Fruit fly (Drosophila melanogaster) whole organism, wandering third instar larva: Measurements from ENCODE around the gene CG5282.

Experiments
- Abd-B ChIP-seq: fragments of >200 bp; optimal IDR thresholded peaks from 2 replicates; lab custom pipeline; 2017; ENCODE audit warnings: missing biosample characterization, missing genetic modification characterization
- CG32264 ChIP-seq: fragments of 200-800 bp; sonication (Bioruptor generic); optimal IDR thresholded peaks from 2 replicates; lab custom pipeline; 2016; ENCODE audit warnings: missing biosample characterization, missing genetic modification characterization
- CG9705 ChIP-seq: fragments of 200-800 bp; sonication (Bioruptor generic); optimal IDR thresholded peaks from 2 replicates; lab custom pipeline; 2018; ENCODE audit warnings: missing biosample characterization, mild to moderate bottlenecking, missing genetic modification characterization
- CrebA ChIP-seq: fragments of 200-800 bp; sonication (Bioruptor generic); optimal IDR thresholded peaks from 2 replicates; lab custom pipeline; 2016; ENCODE audit warnings: missing biosample characterization, mild to moderate bottlenecking, missing genetic modification characterization, borderline replicate concordance
- Dfd ChIP-seq: fragments of >200 bp; optimal IDR thresholded peaks from 2 replicates; lab custom pipeline; 2017; ENCODE audit warnings: missing biosample characterization, missing genetic modification characterization
- GATAd ChIP-seq: sonication (Bioruptor generic); optimal IDR thresholded peaks from 2 replicates; lab custom pipeline; 2016; ENCODE audit warnings: missing biosample characterization, missing genetic modification characterization
- HLH106 ChIP-seq: fragments of 200-800 bp; optimal IDR thresholded peaks from 3 replicates; lab custom pipeline; 2019; ENCODE audit warnings: missing biosample characterization, mild to moderate bottlenecking, missing genetic modification characterization, moderate library complexity
- Hnf4 ChIP-seq: fragments of 200-800 bp; sonication (Bioruptor generic); optimal IDR thresholded peaks from 2 replicates; lab custom pipeline; 2016; ENCODE audit warnings: missing biosample characterization, mild to moderate bottlenecking, missing genetic modification characterization
- Hr78 ChIP-seq: fragments of >200 bp; optimal IDR thresholded peaks from 2 replicates; lab custom pipeline; 2017; ENCODE audit warnings: missing biosample characterization, missing genetic modification characterization
- Hr83 ChIP-seq: fragments of 200-300 bp; sonication (Bioruptor generic); optimal IDR thresholded peaks from 2 replicates; lab custom pipeline; 2016; ENCODE audit warnings: missing biosample characterization, mild to moderate bottlenecking, missing genetic modification characterization, moderate library complexity; ENCODE audit not compliant: poor library complexity, severe bottlenecking
- Jra ChIP-seq: sonication (Bioruptor generic); optimal IDR thresholded peaks from 2 replicates; lab custom pipeline; 2016; ENCODE audit warnings: missing biosample characterization, missing genetic modification characterization
- Mio ChIP-seq: sonication (Bioruptor generic); optimal IDR thresholded peaks from 2 replicates; lab custom pipeline; 2016; ENCODE audit warnings: missing biosample characterization, missing genetic modification characterization
- OdsH ChIP-seq: fragments of 200-800 bp; sonication (Bioruptor generic); optimal IDR thresholded peaks from 2 replicates; lab custom pipeline; 2016; ENCODE audit warnings: missing biosample characterization, mild to moderate bottlenecking, missing genetic modification characterization
- Rel ChIP-seq, 2 experiments: fragments of 200-800 bp; sonication (Bioruptor generic) in 1 of 2; optimal IDR thresholded peaks; 2 replicates in 1 of 2; 3 replicates in 1 of 2; lab custom pipeline; 2016 to 2019; ENCODE audit warnings: mild to moderate bottlenecking in 2 of 2, missing biosample characterization in 2 of 2, missing genetic modification characterization in 2 of 2, moderate library complexity in 1 of 2
- Sp1 ChIP-seq: fragments of 200-800 bp; sonication (Bioruptor generic); optimal IDR thresholded peaks from 3 replicates; lab custom pipeline; 2019; ENCODE audit warnings: missing biosample characterization, mild to moderate bottlenecking, missing genetic modification characterization, moderate library complexity
- Vsx2 ChIP-seq: fragments of 200-300, 225-300 bp; sonication (Bioruptor generic); optimal IDR thresholded peaks from 2 replicates; lab custom pipeline; 2018; ENCODE audit warnings: missing biosample characterization, missing genetic modification characterization; ENCODE audit not compliant: partially characterized antibody
- br ChIP-seq: fragments of 200-800 bp; sonication (Bioruptor generic); optimal IDR thresholded peaks from 2 replicates; lab custom pipeline; 2016; ENCODE audit warnings: missing biosample characterization, missing genetic modification characterization
- brk ChIP-seq: fragments of 200-800 bp; sonication (Bioruptor generic); optimal IDR thresholded peaks from 2 replicates; lab custom pipeline; 2016; ENCODE audit warnings: missing biosample characterization, mild to moderate bottlenecking, missing genetic modification characterization
- dl ChIP-seq, 2 experiments: fragments of 175-275, 200-275 bp in 1 of 2; fragments of 200-275 bp in 1 of 2; sonication (Bioruptor generic); optimal IDR thresholded peaks; lab custom pipeline; 2018; ENCODE audit warnings: mild to moderate bottlenecking in 2 of 2, missing biosample characterization in 2 of 2, missing genetic modification characterization in 2 of 2, moderate library complexity in 2 of 2; ENCODE audit not compliant: partially characterized antibody in 2 of 2, insufficient read depth in 1 of 2
- dmrt93B ChIP-seq: fragments of 200-800 bp; sonication (Bioruptor generic); optimal IDR thresholded peaks from 2 replicates; lab custom pipeline; 2018; ENCODE audit warnings: missing biosample characterization, mild to moderate bottlenecking, missing genetic modification characterization
- dsf ChIP-seq: sonication (Bioruptor generic); optimal IDR thresholded peaks from 2 replicates; lab custom pipeline; 2016; ENCODE audit warnings: missing biosample characterization, missing genetic modification characterization, borderline replicate concordance
- ey ChIP-seq: fragments of 200-800 bp; sonication (Bioruptor generic); optimal IDR thresholded peaks from 2 replicates; lab custom pipeline; 2016; ENCODE audit warnings: missing biosample characterization, missing genetic modification characterization
- foxo ChIP-seq, 2 experiments: fragments of 200-800 bp; sonication (Bioruptor generic); optimal IDR thresholded peaks; 2 replicates in 1 of 2; 3 replicates in 1 of 2; lab custom pipeline; 2016 to 2017; ENCODE audit warnings: missing biosample characterization in 2 of 2, missing genetic modification characterization in 2 of 2
- fru ChIP-seq: fragments of 200-800 bp; sonication (Bioruptor generic); optimal IDR thresholded peaks from 3 replicates; lab custom pipeline; 2016; ENCODE audit warnings: missing biosample characterization, mild to moderate bottlenecking, missing genetic modification characterization
- h ChIP-seq: fragments of 200-800 bp; sonication (Bioruptor generic); optimal IDR thresholded peaks from 3 replicates; lab custom pipeline; 2016; ENCODE audit warnings: missing biosample characterization, mild to moderate bottlenecking, missing genetic modification characterization
- jim ChIP-seq: fragments of 175-275, 200-325 bp; sonication (Bioruptor generic); optimal IDR thresholded peaks from 2 replicates; lab custom pipeline; 2016; ENCODE audit warnings: missing biosample characterization, mild to moderate bottlenecking, missing genetic modification characterization
- lola ChIP-seq: fragments of >200 bp; optimal IDR thresholded peaks from 2 replicates; lab custom pipeline; 2017; ENCODE audit warnings: missing biosample characterization, missing genetic modification characterization
- pan ChIP-seq: fragments of >200 bp; optimal IDR thresholded peaks from 2 replicates; lab custom pipeline; 2017
- psq ChIP-seq: fragments of 200-800 bp; sonication (Bioruptor generic); optimal IDR thresholded peaks from 3 replicates; lab custom pipeline; 2017; ENCODE audit warnings: missing biosample characterization, mild to moderate bottlenecking, missing genetic modification characterization, moderate library complexity
- rgr ChIP-seq: fragments of 200-800 bp; sonication (Bioruptor generic); optimal IDR thresholded peaks from 3 replicates; lab custom pipeline; 2016; ENCODE audit warnings: missing biosample characterization, mild to moderate bottlenecking, missing genetic modification characterization
- sage ChIP-seq: fragments of 200-800 bp; sonication (Bioruptor generic); optimal IDR thresholded peaks from 2 replicates; lab custom pipeline; 2016; ENCODE audit warnings: missing biosample characterization, mild to moderate bottlenecking, missing genetic modification characterization
- sv ChIP-seq: fragments of 200-800 bp; sonication (Bioruptor generic); optimal IDR thresholded peaks from 3 replicates; lab custom pipeline; 2016; ENCODE audit warnings: missing biosample characterization, missing genetic modification characterization
- tai ChIP-seq: sonication (Bioruptor generic); optimal IDR thresholded peaks from 2 replicates; lab custom pipeline; 2016; ENCODE audit warnings: missing biosample characterization, missing genetic modification characterization
- woc ChIP-seq: sonication (Bioruptor generic); optimal IDR thresholded peaks from 2 replicates; lab custom pipeline; 2016; ENCODE audit warnings: missing biosample characterization, mild to moderate bottlenecking, missing genetic modification characterization

CG5282 gene

DNA sequence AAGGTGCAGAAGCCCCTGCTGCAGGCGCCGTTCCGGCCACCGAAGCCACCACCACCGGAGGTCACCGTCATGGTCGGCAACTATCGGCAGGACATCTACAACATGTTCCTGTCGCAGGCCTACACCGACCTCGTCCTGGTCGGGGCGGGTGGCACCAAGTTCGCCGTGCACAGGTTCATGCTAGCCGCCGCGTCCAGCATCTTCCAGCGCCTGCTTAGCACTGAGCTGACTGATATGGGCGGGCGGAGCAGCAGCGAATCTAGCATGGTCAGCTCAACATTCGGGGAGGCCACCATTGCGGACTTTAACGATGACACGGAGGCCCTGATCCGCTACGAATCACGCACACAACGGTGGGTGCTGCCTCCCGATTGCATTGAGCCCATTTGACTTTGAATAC lies 46.4 kb downstream of the CG5282 start:
- TF ChIP-seq pan (lab: Kevin White, UChicago) (no peak), dsf (GFP tag; lab: Kevin White, UChicago) (no peak)

DNA sequence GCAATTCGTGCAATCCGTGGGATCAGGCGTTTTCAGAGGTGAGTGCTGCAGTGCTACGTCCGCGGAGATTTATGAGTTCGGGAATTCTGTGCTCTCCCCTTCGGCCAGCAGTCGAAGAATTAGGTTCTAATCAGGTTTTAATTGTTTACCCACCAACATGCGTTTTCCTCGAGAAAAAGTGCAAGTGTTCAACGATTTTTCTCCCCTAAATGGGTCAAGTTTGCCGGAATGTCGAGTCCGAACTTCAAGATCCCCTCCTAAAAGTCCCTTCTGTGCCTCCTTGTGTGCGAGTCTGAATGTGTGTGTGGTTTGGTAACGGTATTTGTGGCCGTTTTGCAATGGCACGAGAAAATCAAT lies 49.3 kb downstream of the CG5282 start:
- no peak for TF ChIP-seq dmrt93B (GFP tag; lab: Kevin White, UChicago)
- TF ChIP-seq Hnf4 (GFP tag; lab: Kevin White, UChicago): no peak
- TF ChIP-seq brk (GFP tag; lab: Kevin White, UChicago): no peak
- no peak for TF ChIP-seq Jra (GFP tag; lab: Kevin White, UChicago)
- no peak for TF ChIP-seq Sp1
- no peak for TF ChIP-seq CrebA
- no peak for TF ChIP-seq fru (GFP tag; lab: Kevin White, UChicago)
- no peak for TF ChIP-seq tai (GFP tag; lab: Kevin White, UChicago)
- TF ChIP-seq lola (GFP tag; lab: Kevin White, UChicago): no peak
- TF ChIP-seq HLH106: no peak
- TF ChIP-seq sage (GFP tag; lab: Kevin White, UChicago): no peak
- TF ChIP-seq Vsx2: no peak
- TF ChIP-seq Mio (GFP tag; lab: Kevin White, UChicago): no peak
- no peak for TF ChIP-seq GATAd (GFP tag; lab: Kevin White, UChicago)
- no peak for TF ChIP-seq rgr (GFP tag; lab: Kevin White, UChicago)
- no peak for TF ChIP-seq Hr78 (GFP tag; lab: Kevin White, UChicago)
- TF ChIP-seq dsf (GFP tag; lab: Kevin White, UChicago): no peak
- no peak for TF ChIP-seq Abd-B (GFP tag; lab: Kevin White, UChicago)
- TF ChIP-seq dl (GFP tag; optimal IDR thresholded peaks at IDR 0.05; lab: Kevin White, UChicago; ENCODE audit: insufficient read depth in 1 of 2, partially characterized antibody in 2 of 2): no peak
- no peak for TF ChIP-seq ey (GFP tag; lab: Kevin White, UChicago)

DNA sequence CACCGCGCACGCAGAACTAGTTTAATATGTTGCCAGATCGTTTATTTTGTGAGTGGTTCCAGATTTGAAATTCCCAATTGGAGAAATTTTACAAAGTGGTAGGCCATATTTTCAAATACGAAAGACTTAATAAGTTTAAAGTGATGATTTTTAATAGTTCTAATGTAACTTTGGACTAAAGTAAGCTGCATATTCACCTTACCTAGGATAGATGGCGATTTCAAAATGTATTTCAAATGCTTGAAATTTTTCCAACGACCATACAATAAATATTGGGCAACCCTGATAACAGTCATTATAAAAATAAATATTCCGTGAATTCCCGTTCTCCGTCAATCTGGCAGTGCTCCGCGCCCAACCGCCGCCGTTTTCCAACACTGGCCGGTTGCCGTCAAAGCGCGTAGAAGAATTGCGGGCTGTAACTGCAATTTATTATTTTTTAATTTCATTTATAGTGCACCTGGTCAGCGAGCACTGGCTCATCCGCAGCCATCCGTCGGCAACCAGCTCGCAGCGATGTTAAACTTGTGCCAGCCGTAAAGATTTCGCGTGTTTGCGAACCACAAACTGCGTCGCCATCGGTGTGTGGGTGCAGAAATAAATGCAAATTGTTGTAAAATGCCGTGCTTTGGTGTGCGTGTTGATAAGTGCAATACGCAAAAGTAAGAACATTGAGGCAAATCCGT lies 49.9 kb downstream of the CG5282 start, which contains the start of the genes Ide and RhoBTB:
Gene Ide, minus strand, starts transcription at position 19 of the 686 bp plus-strand sequence.
Gene RhoBTB, plus strand, starts transcription at position 365 of the 686 bp plus-strand sequence.
- TF ChIP-seq h (GFP tag; lab: Kevin White, UChicago) (peak; percentile 83), CG9705 (GFP tag; lab: Kevin White, UChicago) (peak; percentile 86), foxo (GFP tag; optimal IDR thresholded peaks at IDR 0.05; lab: Kevin White, UChicago) (peak; percentile 26 to 89), HLH106 (peak; percentile 91), GATAd (GFP tag; lab: Kevin White, UChicago) (peak; percentile 33), tai (GFP tag; lab: Kevin White, UChicago) (no peak), pan (lab: Kevin White, UChicago) (no peak), jim (GFP tag; lab: Kevin White, UChicago) (no peak), CG32264 (GFP tag; lab: Kevin White, UChicago) (peak; percentile 25), Hr83 (peak; percentile 37), dmrt93B (GFP tag; lab: Kevin White, UChicago) (peak; percentile 66), Rel (GFP tag; optimal IDR thresholded peaks at IDR 0.05; lab: Kevin White, UChicago) (no peak), Rel (tag; optimal IDR thresholded peaks at IDR 0.05; lab: Kevin White, UChicago) (peak; percentile 98), ey (GFP tag; lab: Kevin White, UChicago) (peak; percentile 86), sage (GFP tag; lab: Kevin White, UChicago) (no peak), fru (GFP tag; lab: Kevin White, UChicago) (peak; percentile 84), rgr (GFP tag; lab: Kevin White, UChicago) (peak; percentile 83), br (GFP tag; lab: Kevin White, UChicago) (peak; percentile 81), Dfd (no peak), Sp1 (peak; percentile 77), woc (peak; percentile 83), sv (GFP tag; lab: Kevin White, UChicago) (peak; percentile 86), Jra (GFP tag; lab: Kevin White, UChicago) (no peak), OdsH (GFP tag; lab: Kevin White, UChicago) (peak; percentile 58), Hnf4 (GFP tag; lab: Kevin White, UChicago) (peak; percentile 66), psq (peak; percentile 69)
